Fruit fly (Drosophila melanogaster): ENCODE results near the gene Dhc36C.

- TF ChIP-seq Crg-1 (GFP tag; optimal IDR thresholded peaks at IDR 0.05) (no peak), CG11617 (GFP tag; optimal IDR thresholded peaks at IDR 0.05) (no peak), CG7101 (tag; optimal IDR thresholded peaks at IDR 0.05) (no peak), CG7045 (GFP tag; optimal IDR thresholded peaks at IDR 0.05) (no peak), CG5204 (GFP tag; optimal IDR thresholded peaks at IDR 0.05) (no peak), bab1 (GFP tag; optimal IDR thresholded peaks at IDR 0.05) (no peak), Mnt (GFP tag; optimal IDR thresholded peaks at IDR 0.05) (no peak)
Measured at dm6 chr2L:17455823-17456222, 45.4 kb upstream of the Dhc36C start, which contains the start of gene SPH93.

Data from whole organism, adult.